Worm (Caenorhabditis elegans) whole organism, mixed stage, embryonic: Measurements from ENCODE around the gene T01B7.13.

Experiments used
- M03D4.4 ChIP-seq: sonication (generic microtip); optimal IDR thresholded peaks from 2 replicates; lab custom pipeline; 2017; ENCODE audit warnings: mild to moderate bottlenecking, missing genetic modification characterization, missing compliant biosample characterization
- bed-3 ChIP-seq: fragments of 200-800 bp; sonication (Bioruptor generic); optimal IDR thresholded peaks from 3 replicates; lab custom pipeline; 2018; ENCODE audit warnings: mild to moderate bottlenecking, missing genetic modification characterization, moderate library complexity, missing compliant biosample characterization
- blmp-1 ChIP-seq: fragments of 150-350 bp; optimal IDR thresholded peaks from 2 replicates; lab custom pipeline; 2014; ENCODE audit warnings: missing biosample characterization, missing genetic modification characterization
- ceh-39 ChIP-seq: fragments of 150-350 bp; optimal IDR thresholded peaks from 2 replicates; lab custom pipeline; 2014; ENCODE audit warnings: missing biosample characterization, missing genetic modification characterization
- ceh-43 ChIP-seq: fragments of 200-800 bp; sonication (Bioruptor generic); optimal IDR thresholded peaks from 2 replicates; lab custom pipeline; 2018; ENCODE audit warnings: mild to moderate bottlenecking, missing genetic modification characterization, moderate library complexity, missing compliant biosample characterization
- ceh-83 ChIP-seq: fragments of 200-800 bp; sonication (Bioruptor generic); optimal IDR thresholded peaks from 2 replicates; lab custom pipeline; 2018; ENCODE audit warnings: mild to moderate bottlenecking, missing genetic modification characterization, missing compliant biosample characterization
- ces-1 ChIP-seq: fragments of 150-350 bp; optimal IDR thresholded peaks from 2 replicates; lab custom pipeline; 2014; ENCODE audit warnings: missing biosample characterization, missing genetic modification reagents, missing genetic modification characterization
- drap-1 ChIP-seq: fragments of 200-800 bp; sonication (Bioruptor generic); optimal IDR thresholded peaks from 3 replicates; lab custom pipeline; 2018; ENCODE audit warnings: mild to moderate bottlenecking, missing genetic modification characterization, missing compliant biosample characterization
- elt-1 ChIP-seq: sonication (generic microtip); optimal IDR thresholded peaks from 2 replicates; lab custom pipeline; 2017; ENCODE audit warnings: missing genetic modification characterization, mild to moderate bottlenecking, missing compliant biosample characterization, antibody characterized with exemption, moderate library complexity, borderline replicate concordance; ENCODE audit not compliant: insufficient read depth
- flh-1 ChIP-seq: fragments of 200-800 bp; sonication (Bioruptor generic); optimal IDR thresholded peaks from 2 replicates; lab custom pipeline; 2018; ENCODE audit warnings: mild to moderate bottlenecking, missing genetic modification characterization, moderate library complexity, missing compliant biosample characterization
- ham-2 ChIP-seq: fragments of 200-800 bp; sonication (Bioruptor generic); optimal IDR thresholded peaks from 2 replicates; lab custom pipeline; 2018; ENCODE audit warnings: mild to moderate bottlenecking, missing genetic modification characterization, missing compliant biosample characterization
- hlh-1 ChIP-seq: fragments of 150-350 bp; optimal IDR thresholded peaks from 2 replicates; lab custom pipeline; 2014; ENCODE audit warnings: missing biosample characterization, missing genetic modification reagents, missing genetic modification characterization
- lin-32 ChIP-seq: fragments of 200-800 bp; sonication (Bioruptor generic); optimal IDR thresholded peaks from 2 replicates; lab custom pipeline; 2018; ENCODE audit warnings: mild to moderate bottlenecking, missing genetic modification characterization, missing compliant biosample characterization
- lsy-2 ChIP-seq: fragments of 150-350 bp; optimal IDR thresholded peaks from 2 replicates; lab custom pipeline; 2014; ENCODE audit warnings: missing biosample characterization, missing genetic modification characterization
- mab-5 ChIP-seq: fragments of 150-350 bp; optimal IDR thresholded peaks from 2 replicates; lab custom pipeline; 2014; ENCODE audit warnings: missing biosample characterization, missing genetic modification characterization
- mep-1 ChIP-seq: fragments of 150-350 bp; optimal IDR thresholded peaks from 2 replicates; lab custom pipeline; 2017; ENCODE audit warnings: missing biosample characterization, missing genetic modification reagents, missing genetic modification characterization, inconsistent platforms
- mls-2 ChIP-seq: sonication (generic microtip); optimal IDR thresholded peaks from 2 replicates; lab custom pipeline; 2016; ENCODE audit warnings: mild to moderate bottlenecking, missing genetic modification characterization, moderate library complexity, missing compliant biosample characterization
- nhr-12 ChIP-seq: fragments of 150-350 bp; optimal IDR thresholded peaks from 2 replicates; lab custom pipeline; 2014; ENCODE audit warnings: missing biosample characterization, missing genetic modification characterization
- nhr-2 ChIP-seq: fragments of 150-350 bp; optimal IDR thresholded peaks from 2 replicates; lab custom pipeline; 2014; ENCODE audit warnings: missing biosample characterization, missing genetic modification characterization
- nhr-237 ChIP-seq: fragments of 150-350 bp; optimal IDR thresholded peaks from 2 replicates; lab custom pipeline; 2014; ENCODE audit warnings: missing biosample characterization, missing genetic modification characterization
- nhr-76 ChIP-seq: sonication (generic microtip); optimal IDR thresholded peaks from 2 replicates; lab custom pipeline; 2017; ENCODE audit warnings: missing biosample characterization, missing genetic modification characterization
- pha-4 ChIP-seq: fragments of 150-350 bp; optimal IDR thresholded peaks from 2 replicates; lab custom pipeline; 2018; ENCODE audit warnings: missing biosample characterization, missing genetic modification reagents, missing genetic modification characterization
- sem-2 ChIP-seq: fragments of 200-800 bp; sonication (Bioruptor generic); optimal IDR thresholded peaks from 2 replicates; lab custom pipeline; 2018; ENCODE audit warnings: mild to moderate bottlenecking, missing genetic modification characterization, missing compliant biosample characterization
- snpc-4 ChIP-seq: fragments of 150-350 bp; optimal IDR thresholded peaks from 2 replicates; lab custom pipeline; 2014; ENCODE audit warnings: missing biosample characterization, missing genetic modification characterization
- sptf-1 ChIP-seq: sonication (generic microtip); optimal IDR thresholded peaks from 2 replicates; lab custom pipeline; 2017; ENCODE audit warnings: mild to moderate bottlenecking, missing genetic modification characterization, moderate library complexity, missing compliant biosample characterization
- tbx-8 ChIP-seq: fragments of 200-800 bp; sonication (Bioruptor generic); optimal IDR thresholded peaks from 2 replicates; lab custom pipeline; 2018; ENCODE audit warnings: mild to moderate bottlenecking, missing genetic modification characterization, moderate library complexity, missing compliant biosample characterization
- unc-62 ChIP-seq: fragments of 150-350 bp; optimal IDR thresholded peaks from 2 replicates; lab custom pipeline; 2014; ENCODE audit warnings: missing biosample characterization, missing genetic modification reagents, missing genetic modification characterization
- zip-8 ChIP-seq: fragments of 150-350 bp; optimal IDR thresholded peaks from 2 replicates; lab custom pipeline; 2014; ENCODE audit warnings: missing biosample characterization, missing genetic modification characterization

Gene T01B7.13

DNA sequence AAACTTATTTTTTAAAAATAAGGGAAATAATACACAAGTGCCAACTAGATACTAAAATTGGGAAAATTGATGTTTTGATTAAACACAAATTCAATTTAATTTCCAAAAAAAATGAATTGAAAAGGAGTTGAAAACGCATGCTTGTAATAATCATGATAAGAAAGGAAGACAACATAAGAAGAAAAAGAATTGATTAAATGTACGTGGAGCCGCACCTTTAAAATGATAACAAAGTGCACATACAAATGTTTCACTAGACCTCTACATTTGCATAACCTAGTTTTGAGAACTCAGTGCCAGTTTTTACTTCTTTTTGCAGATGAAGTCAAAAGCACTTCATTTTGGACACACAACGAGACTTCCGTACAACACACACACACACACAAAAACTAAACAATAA is 46.5 kb downstream of the T01B7.13 start:
- TF ChIP-seq lsy-2 = no peak
- TF ChIP-seq unc-62 (GFP tag; lab: Kevin White, UChicago) = no peak
- no peak for TF ChIP-seq drap-1
- TF ChIP-seq elt-1 (tag; lab: Kevin White, UChicago) = no peak
- no peak for TF ChIP-seq mep-1 (tag; lab: Kevin White, UChicago)
- TF ChIP-seq mls-2 = no peak
- no peak for TF ChIP-seq bed-3

DNA sequence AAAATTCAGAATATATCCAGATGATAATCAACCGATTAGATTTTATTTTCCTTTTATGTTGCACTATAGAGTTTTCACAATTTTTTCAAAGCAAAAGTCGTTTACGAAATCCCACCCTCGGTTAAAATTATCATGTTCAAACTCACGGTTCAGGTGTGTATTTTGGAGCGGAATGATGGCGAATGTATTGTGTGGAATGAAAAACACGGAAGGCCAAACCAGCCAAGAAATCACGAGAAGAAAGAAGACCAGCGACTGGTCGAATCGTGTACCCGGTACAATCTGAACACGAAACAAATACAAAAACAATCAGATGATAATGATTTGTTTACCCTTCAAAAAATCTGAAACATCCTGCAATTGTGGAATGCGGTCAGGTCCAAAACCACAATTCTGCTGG is 48.2 kb downstream of the T01B7.13 start:
- no peak for TF ChIP-seq ceh-43 (GFP tag; lab: Kevin White, UChicago)
- TF ChIP-seq hlh-1 (tag; lab: Kevin White, UChicago) = no peak
- TF ChIP-seq snpc-4 = no peak
- no peak for TF ChIP-seq nhr-237 (tag; lab: Kevin White, UChicago)
- TF ChIP-seq zip-8 (tag; lab: Kevin White, UChicago) = no peak
- no peak for TF ChIP-seq sem-2 (GFP tag; lab: Kevin White, UChicago)
- no peak for TF ChIP-seq ceh-83 (GFP tag; lab: Kevin White, UChicago)
- no peak for TF ChIP-seq drap-1
- no peak for TF ChIP-seq mab-5 (tag; lab: Kevin White, UChicago)

DNA sequence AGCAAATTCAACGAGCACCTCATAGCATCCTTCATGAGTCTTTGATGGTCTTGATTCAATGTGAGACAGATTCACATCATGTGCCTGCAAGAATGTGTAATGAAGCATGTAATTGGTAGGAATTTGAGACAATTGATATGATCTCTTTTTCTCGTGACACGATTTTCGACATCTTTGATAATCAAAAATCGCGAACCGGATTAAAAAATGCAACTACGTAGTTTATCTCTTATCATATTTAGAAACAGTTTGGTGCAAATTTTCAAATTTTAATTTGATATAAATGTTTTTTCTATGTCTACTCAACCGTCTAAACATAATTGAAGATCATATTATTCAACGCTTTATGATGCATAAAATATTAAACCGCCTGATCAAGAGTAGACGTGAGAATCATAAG is 49.1 kb downstream of the T01B7.13 start:
- no peak for TF ChIP-seq nhr-76 (tag; lab: Kevin White, UChicago)
- no peak for TF ChIP-seq flh-1
- TF ChIP-seq ces-1 = no peak
- no peak for TF ChIP-seq drap-1
- TF ChIP-seq lin-32 (GFP tag; lab: Kevin White, UChicago) = no peak
- no peak for TF ChIP-seq mab-5 (tag; lab: Kevin White, UChicago)
- TF ChIP-seq nhr-12 = no peak
- no peak for TF ChIP-seq tbx-8 (GFP tag; lab: Kevin White, UChicago)
- no peak for TF ChIP-seq sem-2 (GFP tag; lab: Kevin White, UChicago)
- TF ChIP-seq ceh-43 (GFP tag; lab: Kevin White, UChicago) = no peak
- no peak for TF ChIP-seq M03D4.4 (tag; lab: Kevin White, UChicago)
- TF ChIP-seq blmp-1 = no peak
- TF ChIP-seq unc-62 (GFP tag; lab: Kevin White, UChicago) = no peak
- no peak for TF ChIP-seq nhr-2
- TF ChIP-seq hlh-1 (tag; lab: Kevin White, UChicago) = no peak
- no peak for TF ChIP-seq ham-2 (GFP tag; lab: Kevin White, UChicago)
- no peak for TF ChIP-seq bed-3

DNA sequence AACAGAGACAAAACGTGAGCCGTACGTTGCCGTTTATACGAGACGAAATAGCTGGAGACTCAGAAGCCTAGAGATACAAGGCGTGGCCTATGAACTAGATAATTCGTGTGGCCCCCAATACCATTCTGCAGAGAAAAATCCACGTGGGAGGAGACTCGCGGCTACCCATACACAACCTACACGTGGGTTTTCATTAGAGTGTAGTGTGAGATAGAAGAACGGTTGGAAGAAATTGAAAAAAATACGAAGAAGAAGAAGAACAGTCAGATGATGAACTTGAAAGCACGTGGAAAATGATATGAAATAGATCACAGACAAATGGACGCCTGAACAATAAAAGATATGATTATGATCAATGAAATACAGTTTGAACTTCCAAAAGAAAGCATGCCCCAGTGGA is 49.9 kb downstream of the T01B7.13 start:
- TF ChIP-seq drap-1 (no peak), nhr-237 (tag; lab: Kevin White, UChicago) (no peak), pha-4 (no peak), tbx-8 (GFP tag; lab: Kevin White, UChicago) (no peak), elt-1 (tag; lab: Kevin White, UChicago) (no peak), bed-3 (no peak), flh-1 (no peak), nhr-76 (tag; lab: Kevin White, UChicago) (no peak), sptf-1 (tag; lab: Kevin White, UChicago) (no peak), zip-8 (tag; lab: Kevin White, UChicago) (no peak), ceh-39 (tag; lab: Kevin White, UChicago) (no peak)
